Worm (Caenorhabditis elegans): ENCODE results near the gene Y81B9A.3.

DNA sequence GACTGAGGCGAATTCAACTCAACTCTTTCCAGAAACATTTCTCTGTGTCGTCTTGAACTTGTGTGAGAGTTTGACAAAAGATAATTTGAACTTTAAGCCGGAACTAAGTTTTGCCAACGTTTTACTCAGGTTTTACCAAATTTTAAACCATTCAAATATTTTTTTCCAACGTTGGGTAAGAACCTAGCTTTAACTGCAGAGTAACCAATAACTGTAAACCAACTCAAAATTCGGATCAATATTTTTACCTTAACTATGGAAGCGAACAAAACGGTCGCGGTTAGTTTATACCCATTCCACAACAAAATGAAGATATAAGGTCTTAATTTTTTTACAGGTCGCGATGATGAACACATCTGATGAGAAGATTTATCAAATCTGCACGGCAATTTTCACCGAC, 9.5 kb upstream of the Y81B9A.3 start:
- TF ChIP-seq ces-1 (GFP tag; optimal IDR thresholded peaks at IDR 0.05) (no peak), tag-97 (GFP tag; IDR thresholded peaks at IDR 0.05) (no peak), dve-1 (tag; optimal IDR thresholded peaks at IDR 0.05; ENCODE audit: insufficient read depth) (no peak), D1046.2 (GFP tag; IDR thresholded peaks at IDR 0.05) (no peak), nhr-25 (tag; optimal IDR thresholded peaks at IDR 0.05; ENCODE audit: borderline replicate concordance, insufficient read depth) (no peak), nhr-11 (tag; optimal IDR thresholded peaks at IDR 0.05) (no peak), ceh-44 (GFP tag; IDR thresholded peaks at IDR 0.05) (no peak), lin-39 (tag; optimal IDR thresholded peaks at IDR 0.05) (no peak), lin-29 (GFP tag; IDR thresholded peaks at IDR 0.05) (no peak), dmd-8 (GFP tag; IDR thresholded peaks at IDR 0.05) (no peak), hmg-1.1 (GFP tag; IDR thresholded peaks at IDR 0.05) (no peak), saeg-2 (GFP tag; IDR thresholded peaks at IDR 0.05) (no peak)
